Worm (Caenorhabditis elegans): ENCODE measurements around the gene gei-15.
A peak's percentile ranks its signal among the peaks of the same experiment; 100 is the strongest.

The gei-15 gene

ce11 chrX:6808640-6809039 is 14.4 kb downstream of the gei-15 start (continued):
- TF ChIP-seq hlh-4 (tag; optimal IDR thresholded peaks at IDR 0.05) (no peak), dpl-1 (GFP tag; optimal IDR thresholded peaks at IDR 0.05) (peak in 1 of 3 experiments; percentile 6), mab-9 (GFP tag; IDR thresholded peaks at IDR 0.05) (no peak), mdl-1 (tag; optimal IDR thresholded peaks at IDR 0.05) (peak in 1 of 2 experiments; percentile 60), ama-1 (optimal IDR thresholded peaks at IDR 0.05) (peak; percentile 47), nhr-19 (GFP tag; conservative IDR thresholded peaks at IDR 0.05) (peak; percentile 35), C04F5.9 (tag; optimal IDR thresholded peaks at IDR 0.05) (no peak), unc-130 (tag; optimal IDR thresholded peaks at IDR 0.05) (peak; percentile 49), hlh-17 (GFP tag; optimal IDR thresholded peaks at IDR 0.05; ENCODE audit: borderline replicate concordance) (no peak), nhr-20 (tag; optimal IDR thresholded peaks at IDR 0.05) (peak; percentile 77), nhr-237 (tag; optimal IDR thresholded peaks at IDR 0.05) (no peak), unc-98 (GFP tag; IDR thresholded peaks at IDR 0.05) (no peak), lin-13 (GFP tag; optimal IDR thresholded peaks at IDR 0.05) (no peak), sptf-1 (tag; optimal IDR thresholded peaks at IDR 0.05) (no peak), fkh-10 (GFP tag; optimal IDR thresholded peaks at IDR 0.05) (no peak), ztf-11 (tag; optimal IDR thresholded peaks at IDR 0.05) (no peak), nhr-47 (tag; optimal IDR thresholded peaks at IDR 0.05) (peak; percentile 9), ets-5 (GFP tag; IDR thresholded peaks at IDR 0.05) (no peak), rnt-1 (tag; optimal IDR thresholded peaks at IDR 0.05) (peak; percentile 39), nhr-90 (tag; optimal IDR thresholded peaks at IDR 0.05; ENCODE audit: poor library complexity) (peak; percentile 59), fos-1 (tag; optimal IDR thresholded peaks at IDR 0.05) (no peak), blmp-1 (tag; optimal IDR thresholded peaks at IDR 0.05) (peak; percentile 75), C16A3.4 (tag; optimal IDR thresholded peaks at IDR 0.05) (peak; percentile 36), ceh-82 (tag; optimal IDR thresholded peaks at IDR 0.05) (no peak), unc-30 (tag; optimal IDR thresholded peaks at IDR 0.05) (no peak), elt-3 (tag; optimal IDR thresholded peaks at IDR 0.05) (peak in 1 of 6 experiments; percentile 75), ceh-88 (GFP tag; IDR thresholded peaks at IDR 0.05) (no peak), elt-2 (tag; optimal IDR thresholded peaks at IDR 0.05) (peak; percentile 37), egl-13 (tag; optimal IDR thresholded peaks at IDR 0.05) (no peak)

ce11 chrX:6808239-6808638 is 14.8 kb downstream of the gei-15 start:
- peak in 1 of 2 experiments; percentile 2 for TF ChIP-seq lsy-2 (tag; optimal IDR thresholded peaks at IDR 0.05)
- TF ChIP-seq jun-1 (tag; optimal IDR thresholded peaks at IDR 0.05), result no peak
- no peak for TF ChIP-seq aha-1 (tag; optimal IDR thresholded peaks at IDR 0.05)
- TF ChIP-seq skn-1 (tag; optimal IDR thresholded peaks at IDR 0.05), result no peak
- no peak for TF ChIP-seq tbx-2 (tag; optimal IDR thresholded peaks at IDR 0.05)
- peak in 1 of 3 experiments; percentile 4 for TF ChIP-seq dpl-1 (GFP tag; optimal IDR thresholded peaks at IDR 0.05)
- TF ChIP-seq C16A3.4 (tag; optimal IDR thresholded peaks at IDR 0.05), result no peak
- TF ChIP-seq pag-3 (tag; optimal IDR thresholded peaks at IDR 0.05; ENCODE audit: borderline replicate concordance, insufficient read depth), result peak; percentile 25
- TF ChIP-seq egl-13 (tag; optimal IDR thresholded peaks at IDR 0.05), result no peak
- no peak for TF ChIP-seq aly-2 (tag; optimal IDR thresholded peaks at IDR 0.05)
- no peak for TF ChIP-seq nhr-19 (GFP tag; conservative IDR thresholded peaks at IDR 0.05)
- TF ChIP-seq mep-1 (tag; optimal IDR thresholded peaks at IDR 0.05), result no peak
- TF ChIP-seq efl-1 (optimal IDR thresholded peaks at IDR 0.05), result no peak
- peak in 1 of 2 experiments; percentile 9 for TF ChIP-seq efl-1 (GFP tag; optimal IDR thresholded peaks at IDR 0.05 in 1 of 2)
- TF ChIP-seq lir-3 (tag; optimal IDR thresholded peaks at IDR 0.05; ENCODE audit: poor library complexity), result no peak
- TF ChIP-seq ztf-4 (tag; optimal IDR thresholded peaks at IDR 0.05), result no peak
- no peak for TF ChIP-seq irx-1 (tag; optimal IDR thresholded peaks at IDR 0.05)
- TF ChIP-seq ceh-8 (GFP tag; optimal IDR thresholded peaks at IDR 0.05), result no peak
- TF ChIP-seq grh-1 (GFP tag; IDR thresholded peaks at IDR 0.05), result peak; percentile 84
- TF ChIP-seq nhr-12 (tag; optimal IDR thresholded peaks at IDR 0.05), result no peak
- no peak for TF ChIP-seq xbp-1 (tag; optimal IDR thresholded peaks at IDR 0.05)
- peak; percentile 83 for TF ChIP-seq nhr-85 (tag)
- no peak for TF ChIP-seq ama-1 (optimal IDR thresholded peaks at IDR 0.05)
- TF ChIP-seq egl-27 (tag; optimal IDR thresholded peaks at IDR 0.05), result no peak
- no peak for TF ChIP-seq unc-86 (tag; optimal IDR thresholded peaks at IDR 0.05)
- no peak for TF ChIP-seq zag-1 (tag; optimal IDR thresholded peaks at IDR 0.05)
- no peak for TF ChIP-seq unc-98 (GFP tag; IDR thresholded peaks at IDR 0.05)
- TF ChIP-seq unc-130 (tag; optimal IDR thresholded peaks at IDR 0.05), result no peak
- TF ChIP-seq nhr-20 (tag; optimal IDR thresholded peaks at IDR 0.05), result no peak
- no peak for TF ChIP-seq lin-39 (tag; optimal IDR thresholded peaks at IDR 0.05)
- TF ChIP-seq Y116A8C.19 (tag; optimal IDR thresholded peaks at IDR 0.05; ENCODE audit: borderline replicate concordance), result no peak
- no peak for TF ChIP-seq nhr-11 (tag; optimal IDR thresholded peaks at IDR 0.05)
